Fruit fly (Drosophila melanogaster) whole organism, embryonic: ENCODE data around the gene CG5973.

Experiments
- Atf-2 ChIP-seq: fragments of 200-800 bp; sonication (Bioruptor generic); optimal IDR thresholded peaks from 2 replicates; lab custom pipeline; 2016; ENCODE audit warnings: missing biosample characterization, missing genetic modification characterization
- CG11504 ChIP-seq: fragments of 200-800 bp; sonication (Bioruptor generic); optimal IDR thresholded peaks from 3 replicates; lab custom pipeline; 2019; ENCODE audit warnings: missing biosample characterization, mild to moderate bottlenecking, missing genetic modification characterization, moderate library complexity
- CG11560 ChIP-seq: fragments of 200-800 bp; sonication (Bioruptor generic); IDR thresholded peaks from 3 replicates; pipeline ENCODE4 v1.3.6; 2022; ENCODE audit warnings: missing biosample characterization, missing genetic modification characterization
- CG17612 ChIP-seq: fragments of 200-800 bp; sonication (Bioruptor generic); IDR thresholded peaks from 2 replicates; pipeline ENCODE4 v1.3.6; 2022; ENCODE audit warnings: missing biosample characterization, missing genetic modification characterization
- CG18599 ChIP-seq: fragments of 200-800 bp; sonication (Bioruptor generic); optimal IDR thresholded peaks from 3 replicates; lab custom pipeline; 2017; ENCODE audit warnings: missing biosample characterization, missing genetic modification characterization, mild to moderate bottlenecking, moderate library complexity, missing genetic modification reagents
- CG18619 ChIP-seq: fragments of 200-800 bp; sonication (Bioruptor generic); optimal IDR thresholded peaks from 3 replicates; lab custom pipeline; 2017; ENCODE audit warnings: missing biosample characterization, mild to moderate bottlenecking, missing genetic modification characterization
- CG33557 ChIP-seq: fragments of 200-800 bp; sonication (Bioruptor generic); optimal IDR thresholded peaks from 2 replicates; lab custom pipeline; 2019; ENCODE audit warnings: missing biosample characterization, mild to moderate bottlenecking, missing genetic modification characterization, moderate library complexity
- CG3726 ChIP-seq: fragments of 200-800 bp; sonication (Bioruptor generic); IDR thresholded peaks from 3 replicates; pipeline ENCODE4, ENCODE4 v1.3.6; 2022; ENCODE audit warnings: missing biosample characterization, missing genetic modification characterization
- CG3995 ChIP-seq: fragments of 200-800 bp; sonication (Bioruptor generic); optimal IDR thresholded peaks from 3 replicates; lab custom pipeline; 2016; ENCODE audit warnings: missing biosample characterization, missing genetic modification characterization
- CG4328 ChIP-seq: fragments of 200-800 bp; sonication (Bioruptor generic); optimal IDR thresholded peaks from 3 replicates; lab custom pipeline; 2017; ENCODE audit warnings: missing biosample characterization, missing genetic modification reagents, missing genetic modification characterization
- CG4617 ChIP-seq: fragments of 200-800 bp; sonication (Bioruptor generic); optimal IDR thresholded peaks from 3 replicates; lab custom pipeline; 2016; ENCODE audit warnings: missing biosample characterization, missing genetic modification characterization, borderline replicate concordance
- CG4820 ChIP-seq: fragments of 200-800 bp; sonication (Bioruptor generic); optimal IDR thresholded peaks from 3 replicates; lab custom pipeline; 2016; ENCODE audit warnings: missing biosample characterization, missing genetic modification characterization
- CG5180 ChIP-seq: fragments of 200-800 bp; sonication (Bioruptor generic); optimal IDR thresholded peaks from 3 replicates; lab custom pipeline; 2017; ENCODE audit warnings: missing biosample characterization, missing genetic modification characterization, mild to moderate bottlenecking, moderate library complexity, missing genetic modification reagents
- CG6175 ChIP-seq: fragments of 200-800 bp; sonication (Bioruptor generic); IDR thresholded peaks from 3 replicates; pipeline ENCODE4 v1.3.6; 2022; ENCODE audit warnings: missing biosample characterization, missing genetic modification characterization
- CG6254 ChIP-seq: fragments of 200-800 bp; sonication (Bioruptor generic); optimal IDR thresholded peaks from 3 replicates; lab custom pipeline; 2017; ENCODE audit warnings: mild to moderate bottlenecking, missing biosample characterization, missing genetic modification reagents, missing genetic modification characterization
- CG7357 ChIP-seq: fragments of 200-800 bp; sonication (Bioruptor generic); IDR thresholded peaks from 3 replicates; pipeline ENCODE4 v1.3.6; 2022; ENCODE audit warnings: missing biosample characterization, missing genetic modification characterization
- CG7556 ChIP-seq: fragments of 200-800 bp; sonication (Bioruptor generic); optimal IDR thresholded peaks from 2 replicates; lab custom pipeline; 2017; ENCODE audit warnings: missing biosample characterization, mild to moderate bottlenecking, missing genetic modification characterization
- CG7839 ChIP-seq: fragments of 200-800 bp; sonication (Bioruptor generic); optimal IDR thresholded peaks from 3 replicates; lab custom pipeline; 2018; ENCODE audit warnings: missing biosample characterization, mild to moderate bottlenecking, missing genetic modification characterization, moderate library complexity
- CG8388 ChIP-seq: fragments of 200-800 bp; sonication (Bioruptor generic); optimal IDR thresholded peaks from 2 replicates; lab custom pipeline; 2019; ENCODE audit warnings: missing biosample characterization, mild to moderate bottlenecking, missing genetic modification characterization, moderate library complexity
- CG9817 ChIP-seq: fragments of 200-800 bp; sonication (Bioruptor generic); optimal IDR thresholded peaks from 2 replicates; lab custom pipeline; 2018; ENCODE audit warnings: missing biosample characterization, mild to moderate bottlenecking, missing genetic modification characterization, moderate library complexity
- CHES-1-like ChIP-seq: fragments of 200-800 bp; sonication (Bioruptor generic); optimal IDR thresholded peaks from 2 replicates; lab custom pipeline; 2016; ENCODE audit warnings: missing biosample characterization, missing genetic modification characterization
- D ChIP-seq, 2 experiments: fragments of 200-800 bp in 1 of 2; fragments of >200 bp in 1 of 2; sonication (Bioruptor generic) in 1 of 2; optimal IDR thresholded peaks; 2 replicates in 1 of 2; 3 replicates in 1 of 2; lab custom pipeline; 2017; ENCODE audit warnings: mild to moderate bottlenecking in 1 of 2, missing biosample characterization in 1 of 2, missing genetic modification characterization in 1 of 2, missing genetic modification reagents in 1 of 2
- Dad ChIP-seq: fragments of 200-800 bp; sonication (Bioruptor generic); optimal IDR thresholded peaks from 3 replicates; lab custom pipeline; 2016; ENCODE audit warnings: missing biosample characterization, missing genetic modification characterization
- Doc2 ChIP-seq: fragments of 200-800 bp; sonication (Bioruptor generic); IDR thresholded peaks from 2 replicates; pipeline ENCODE4 v1.3.6; 2022; ENCODE audit warnings: missing biosample characterization, missing genetic modification characterization
- Ets65A ChIP-seq: fragments of 200-800 bp; sonication (Bioruptor generic); peaks from one replicate; lab custom pipeline; 2016; ENCODE audit warnings: missing biosample characterization, missing genetic modification characterization
- H2.0 ChIP-seq: fragments of 200-800 bp; sonication (Bioruptor generic); IDR thresholded peaks from 2 replicates; pipeline ENCODE4 v1.3.6; 2022; ENCODE audit warnings: missing biosample characterization, missing genetic modification characterization
- Hmx ChIP-seq: fragments of 200-800 bp; sonication (Bioruptor generic); optimal IDR thresholded peaks from 2 replicates; lab custom pipeline; 2016; ENCODE audit warnings: missing biosample characterization, missing genetic modification characterization
- Lpt ChIP-seq: fragments of >200 bp; optimal IDR thresholded peaks from 2 replicates; lab custom pipeline; 2018; ENCODE audit warnings: missing biosample characterization, missing genetic modification characterization
- Ptx1 ChIP-seq: fragments of 200-800 bp; sonication (Bioruptor generic); IDR thresholded peaks from 2 replicates; pipeline ENCODE4 v1.3.6; 2022; ENCODE audit warnings: missing biosample characterization, missing genetic modification characterization
- Vsx1 ChIP-seq: fragments of 200-800 bp; sonication (Bioruptor generic); optimal IDR thresholded peaks from 2 replicates; lab custom pipeline; 2017; ENCODE audit warnings: missing biosample characterization, mild to moderate bottlenecking, missing genetic modification characterization, missing genetic modification reagents
- Xrp1 ChIP-seq: fragments of 200-800 bp; sonication (Bioruptor generic); IDR thresholded peaks from 2 replicates; pipeline ENCODE4 v1.3.6; 2022; ENCODE audit warnings: missing biosample characterization, missing genetic modification characterization
- aop ChIP-seq: fragments of 200-800 bp; sonication (Bioruptor generic); IDR thresholded peaks from 2 replicates; pipeline ENCODE4 v1.3.6; 2022; ENCODE audit warnings: missing biosample characterization, missing genetic modification characterization
- ato ChIP-seq: fragments of 200-800 bp; sonication (Bioruptor generic); IDR thresholded peaks from 2 replicates; pipeline ENCODE4 v1.3.6; 2022; ENCODE audit warnings: missing biosample characterization, missing genetic modification characterization; ENCODE audit not compliant: partially characterized antibody
- az2 ChIP-seq: fragments of 200-800 bp; sonication (Bioruptor generic); optimal IDR thresholded peaks from 3 replicates; lab custom pipeline; 2016; ENCODE audit warnings: missing biosample characterization, missing genetic modification characterization
- cad ChIP-seq: fragments of >200 bp; optimal IDR thresholded peaks from 2 replicates; lab custom pipeline; 2017; ENCODE audit warnings: missing biosample characterization, missing genetic modification characterization
- da ChIP-seq: fragments of 200-800 bp; sonication (Bioruptor generic); optimal IDR thresholded peaks from 2 replicates; lab custom pipeline; 2016; ENCODE audit warnings: missing biosample characterization, missing genetic modification characterization
- danr ChIP-seq: fragments of 200-800 bp; sonication (Bioruptor generic); IDR thresholded peaks from 2 replicates; pipeline ENCODE4 v1.3.6; 2022; ENCODE audit warnings: missing biosample characterization, missing genetic modification characterization
- gcm ChIP-seq: fragments of 200-800 bp; sonication (Bioruptor generic); optimal IDR thresholded peaks from 2 replicates; lab custom pipeline; 2019; ENCODE audit warnings: missing biosample characterization, mild to moderate bottlenecking, missing genetic modification characterization, moderate library complexity
- gfzf ChIP-seq: fragments of 200-800 bp; sonication (Bioruptor generic); optimal IDR thresholded peaks from 2 replicates; lab custom pipeline; 2016; ENCODE audit warnings: missing biosample characterization, mild to moderate bottlenecking, missing genetic modification characterization, moderate library complexity
- jigr1 ChIP-seq: fragments of 200-800 bp; sonication (Bioruptor generic); IDR thresholded peaks from 3 replicates; pipeline ENCODE4 v1.3.6; 2022; ENCODE audit warnings: missing biosample characterization, missing genetic modification characterization
- pan ChIP-seq, 4 experiments: fragments of >200 bp in 3 of 4; fragments of 200-800 bp in 1 of 4; sonication (Bioruptor generic) in 1 of 4; optimal IDR thresholded peaks in 3 of 4; IDR thresholded peaks in 1 of 4; 2 replicates each; pipeline versions ENCODE4 v1.3.6 to Lab custom; 2017 to 2022; ENCODE audit warnings: missing biosample characterization in 2 of 4, missing genetic modification characterization in 2 of 4, mixed read lengths in 1 of 4
- phol ChIP-seq: fragments of 200-800 bp; sonication (Bioruptor generic); optimal IDR thresholded peaks from 3 replicates; lab custom pipeline; 2018; ENCODE audit warnings: missing biosample characterization, mild to moderate bottlenecking, missing genetic modification characterization, moderate library complexity
- pnt ChIP-seq: fragments of 200-800 bp; sonication (Bioruptor generic); optimal IDR thresholded peaks from 3 replicates; lab custom pipeline; 2016; ENCODE audit warnings: missing biosample characterization, missing genetic modification characterization
- ro ChIP-seq: fragments of 200-800 bp; sonication (Bioruptor generic); IDR thresholded peaks from 2 replicates; pipeline ENCODE4 v1.3.6; 2022; ENCODE audit warnings: missing biosample characterization, missing genetic modification characterization
- sug ChIP-seq: fragments of 200-800 bp; optimal IDR thresholded peaks from 2 replicates; lab custom pipeline; 2019; ENCODE audit warnings: missing biosample characterization, mild to moderate bottlenecking, missing genetic modification characterization, moderate library complexity
- tin ChIP-seq: fragments of 200-800 bp; sonication (Bioruptor generic); optimal IDR thresholded peaks from 3 replicates; lab custom pipeline; 2016; ENCODE audit warnings: missing biosample characterization, missing genetic modification characterization
- tll ChIP-seq, 2 experiments: fragments of 200-800 bp in 1 of 2; fragments of >200 bp in 1 of 2; sonication (Bioruptor generic) in 1 of 2; optimal IDR thresholded peaks; 2 replicates each; lab custom pipeline; 2017 to 2019; ENCODE audit warnings: missing biosample characterization in 2 of 2, missing genetic modification characterization in 2 of 2, mild to moderate bottlenecking in 1 of 2, moderate library complexity in 1 of 2
- twi ChIP-seq: fragments of 200-800 bp; optimal IDR thresholded peaks from 2 replicates; lab custom pipeline; 2019; ENCODE audit warnings: missing biosample characterization, mild to moderate bottlenecking, missing genetic modification characterization, moderate library complexity
- zen ChIP-seq: fragments of 200-800 bp; sonication (Bioruptor generic); optimal IDR thresholded peaks from 3 replicates; lab custom pipeline; 2018; ENCODE audit warnings: missing biosample characterization, mild to moderate bottlenecking, missing genetic modification characterization, moderate library complexity
- zfh2 ChIP-seq: fragments of 200-800 bp; sonication (Bioruptor generic); optimal IDR thresholded peaks from 2 replicates; lab custom pipeline; 2016; ENCODE audit warnings: missing biosample characterization, missing genetic modification characterization

CG5973 gene

DNA sequence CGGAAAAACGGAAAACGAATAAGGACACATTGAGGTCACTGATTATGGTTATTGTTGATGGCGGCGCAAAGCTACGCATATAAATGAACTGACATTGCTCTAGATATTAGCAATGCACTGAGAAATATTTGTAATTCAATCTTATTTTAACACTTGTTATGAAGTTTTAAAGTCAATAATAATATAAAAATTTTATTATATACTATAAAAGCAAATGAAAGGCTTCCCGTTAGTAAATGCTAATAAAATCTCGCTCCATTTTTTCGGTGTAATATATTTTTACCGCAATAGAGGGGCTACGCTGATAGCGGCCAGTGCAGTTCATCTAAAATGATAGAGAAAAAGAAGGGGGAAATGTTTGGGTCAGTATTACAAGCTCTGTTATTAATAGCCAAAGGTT lies 54.6 kb downstream of the CG5973 start (continued):
- TF ChIP-seq CG4328 (GFP tag; lab: Kevin White, UChicago), result no peak
- no peak for TF ChIP-seq cad
- TF ChIP-seq zfh2 (GFP tag; lab: Kevin White, UChicago), result no peak
- TF ChIP-seq danr (GFP tag; lab: Robert Waterston, UW), result no peak
- peak; percentile 57 for TF ChIP-seq CG8388 (GFP tag; lab: Kevin White, UChicago)
- TF ChIP-seq aop (GFP tag; lab: Robert Waterston, UW), result no peak
- no peak for TF ChIP-seq Vsx1 (GFP tag; lab: Kevin White, UChicago)
- 0 out of 3 replicates have a peak, but pooled peaks have one; percentile 19 for TF ChIP-seq CG7357 (GFP tag; lab: Robert Waterston, UW)
- TF ChIP-seq CHES-1-like (GFP tag; lab: Kevin White, UChicago), result no peak
- peak; percentile 41 for TF ChIP-seq gcm (GFP tag; lab: Kevin White, UChicago)
- peak; percentile 35 for TF ChIP-seq CG6254 (GFP tag; lab: Kevin White, UChicago)
- TF ChIP-seq Doc2 (GFP tag; lab: Robert Waterston, UW), result no peak
- TF ChIP-seq Lpt (GFP tag; lab: Kevin White, UChicago), result no peak
- TF ChIP-seq CG4617, result no peak
- TF ChIP-seq Ets65A (GFP tag; lab: Kevin White, UChicago), result no peak
- TF ChIP-seq pan (optimal IDR thresholded peaks at IDR 0.05; lab: Kevin White, UChicago), result no peak
- peak in 1 of 2 experiments; percentile 66 for TF ChIP-seq pan (GFP tag; optimal IDR thresholded peaks at IDR 0.05 in 1 of 2, IDR thresholded peaks at IDR 0.05 in 1 of 2)
- no peak for TF ChIP-seq ato (GFP tag; lab: Robert Waterston, UW)
- TF ChIP-seq Atf-2 (GFP tag; lab: Kevin White, UChicago), result no peak
- no peak for TF ChIP-seq da (GFP tag; lab: Kevin White, UChicago)
- no peak for TF ChIP-seq sug
- TF ChIP-seq CG7839, result peak; percentile 68
- peak; percentile 51; the same call in 1 of the 2 replicates for TF ChIP-seq ro (GFP tag; lab: Robert Waterston, UW)
- no peak for TF ChIP-seq Hmx (GFP tag; lab: Kevin White, UChicago)
- TF ChIP-seq Ptx1 (GFP tag; lab: Robert Waterston, UW), result peak; percentile 69
- no peak for TF ChIP-seq D (optimal IDR thresholded peaks at IDR 0.05; lab: Kevin White, UChicago)
- no peak for TF ChIP-seq D (GFP tag; optimal IDR thresholded peaks at IDR 0.05; lab: Kevin White, UChicago)
- peak; percentile 14 for TF ChIP-seq tin (GFP tag; lab: Kevin White, UChicago)
- peak; percentile 47 for TF ChIP-seq az2 (GFP tag; lab: Kevin White, UChicago)
- TF ChIP-seq CG11504 (tag; lab: Kevin White, UChicago), result peak; percentile 80
- no peak for TF ChIP-seq CG18619 (GFP tag; lab: Kevin White, UChicago)
- peak; percentile 41 for TF ChIP-seq CG18599 (GFP tag; lab: Kevin White, UChicago)
- TF ChIP-seq tll (GFP tag; optimal IDR thresholded peaks at IDR 0.05; lab: Kevin White, UChicago), result no peak
- peak; percentile 26 for TF ChIP-seq CG7556 (GFP tag; lab: Kevin White, UChicago)
- TF ChIP-seq CG11560 (tag; lab: Robert Waterston, UW), result 0 out of 3 replicates have a peak, but pooled peaks have one; percentile 27
- TF ChIP-seq Xrp1 (GFP tag; lab: Robert Waterston, UW), result peak; percentile 71; the same call in 1 of the 2 replicates
- TF ChIP-seq CG3995, result no peak
- TF ChIP-seq zen (tag; lab: Kevin White, UChicago), result peak; percentile 15
- peak; percentile 38 for TF ChIP-seq CG4820 (GFP tag; lab: Kevin White, UChicago)
- TF ChIP-seq Dad (GFP tag; lab: Kevin White, UChicago), result no peak
- TF ChIP-seq phol (tag; lab: Kevin White, UChicago), result peak; percentile 71
- TF ChIP-seq gfzf, result no peak
- no peak for TF ChIP-seq CG3726 (GFP tag; lab: Robert Waterston, UW)
- no peak for TF ChIP-seq CG6175
- no peak for TF ChIP-seq jigr1 (GFP tag; lab: Robert Waterston, UW)
- no peak for TF ChIP-seq CG33557 (GFP tag; lab: Kevin White, UChicago)
- peak; percentile 43 for TF ChIP-seq H2.0
- no peak for TF ChIP-seq CG9817 (tag; lab: Kevin White, UChicago)
- TF ChIP-seq twi, result no peak
- TF ChIP-seq CG5180 (GFP tag; lab: Kevin White, UChicago), result no peak
- no peak for TF ChIP-seq pnt (GFP tag; lab: Kevin White, UChicago)
- no peak for TF ChIP-seq CG17612 (GFP tag; lab: Robert Waterston, UW)
